Fruit fly (Drosophila melanogaster): ENCODE data around the gene boss.

DNA sequence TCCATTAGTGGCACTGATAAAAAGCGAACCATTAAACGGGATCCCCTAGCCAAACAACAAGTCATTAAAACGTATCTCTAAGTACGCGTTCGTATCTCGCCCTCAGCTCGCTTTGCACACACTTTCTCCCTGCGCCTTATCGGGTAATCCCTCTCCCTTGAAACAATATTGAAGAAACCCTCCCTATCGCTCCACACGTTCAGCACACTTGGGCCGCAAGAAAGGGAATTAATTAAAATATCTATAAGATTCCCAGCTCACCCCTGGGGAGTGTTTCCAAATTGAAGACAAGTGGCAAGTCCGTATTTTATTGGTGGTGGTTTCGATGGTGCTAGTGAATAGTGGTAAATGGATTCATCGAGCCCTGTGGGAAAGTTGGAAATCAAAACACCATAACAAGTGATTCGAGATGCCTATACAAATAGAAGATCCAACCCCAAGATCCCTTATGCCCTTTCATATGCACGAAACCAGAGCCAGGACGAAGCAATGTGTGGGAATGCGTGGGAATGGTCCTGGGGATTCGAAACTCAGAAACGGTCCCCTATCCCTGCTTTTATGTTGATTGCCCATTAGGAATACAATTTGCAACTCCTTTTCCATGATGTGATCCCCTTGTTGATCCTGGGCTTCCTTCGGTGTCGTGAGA is 48.1 kb downstream of the boss start:
- no peak for TF ChIP-seq odd (GFP tag; optimal IDR thresholded peaks at IDR 0.05)
- TF ChIP-seq ro (GFP tag; IDR thresholded peaks at IDR 0.05) = no peak
- TF ChIP-seq CG31224 (GFP tag; IDR thresholded peaks at IDR 0.05) = no peak
- TF ChIP-seq CG2116 (GFP tag; optimal IDR thresholded peaks at IDR 0.05) = no peak
- no peak for TF ChIP-seq Dip2 (GFP tag; IDR thresholded peaks at IDR 0.05)
- TF ChIP-seq dpn (GFP tag; optimal IDR thresholded peaks at IDR 0.05) = no peak
